Fruit fly (Drosophila melanogaster): ENCODE results near the gene CG14860.

The CG14860 gene

DNA sequence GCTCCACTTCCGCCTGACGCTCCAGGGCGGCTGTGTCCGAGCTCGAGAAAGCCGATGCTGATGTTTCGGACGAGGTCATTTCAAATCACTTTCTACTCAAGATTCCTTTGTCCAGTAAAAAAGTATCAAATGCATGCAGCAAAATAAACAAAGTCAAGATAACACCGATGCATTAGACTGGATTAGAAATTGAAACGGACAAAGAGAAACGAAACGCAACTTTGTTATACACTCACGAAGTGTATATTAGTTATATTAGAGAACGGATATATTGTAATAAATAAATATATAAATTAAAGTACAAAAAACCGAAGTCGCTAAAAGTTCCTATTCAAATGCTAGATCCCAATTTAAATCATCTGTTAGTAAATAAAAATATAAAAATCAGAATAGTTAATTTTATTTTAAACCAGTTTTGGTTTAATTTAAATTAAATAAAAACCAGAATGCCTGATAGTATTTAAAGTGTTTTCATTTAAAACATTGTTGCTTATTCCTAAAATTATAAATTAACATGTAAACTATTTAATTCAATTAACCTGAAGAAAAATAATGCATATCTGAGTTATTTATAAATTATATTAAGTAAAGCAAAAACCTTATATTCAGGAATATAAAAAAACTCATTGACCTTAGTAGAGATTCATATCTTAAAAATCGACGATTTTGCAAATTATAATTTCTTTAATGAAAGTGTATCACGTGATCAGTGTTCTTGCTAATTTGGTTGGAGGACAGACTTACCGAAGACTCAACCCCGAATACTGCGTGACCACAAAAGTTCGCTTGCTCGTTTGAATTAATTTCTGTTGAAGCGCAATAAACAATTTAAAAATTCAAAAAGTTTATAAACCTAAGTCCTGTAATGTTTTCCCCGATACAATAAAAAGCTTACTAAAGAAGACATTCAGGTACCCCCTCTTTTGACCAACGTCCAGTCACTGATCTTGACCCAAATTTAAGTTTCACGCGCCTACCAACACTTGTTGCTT, 497 bp upstream of the CG14860 start, which contains the start of gene Dph2 (continued):
- no peak for TF ChIP-seq nom (GFP tag; optimal IDR thresholded peaks at IDR 0.05)
- peak; percentile 74 for TF ChIP-seq gsb-n (tag; optimal IDR thresholded peaks at IDR 0.05)
- TF ChIP-seq ac (GFP tag; optimal IDR thresholded peaks at IDR 0.05) = no peak
- no peak for TF ChIP-seq CG15479 (GFP tag; optimal IDR thresholded peaks at IDR 0.05)
- TF ChIP-seq Trl (optimal IDR thresholded peaks at IDR 0.05) = no peak
- TF ChIP-seq Trl (GFP tag; optimal IDR thresholded peaks at IDR 0.05) = peak; percentile 20
- TF ChIP-seq emc (GFP tag; optimal IDR thresholded peaks at IDR 0.05) = no peak
- no peak for TF ChIP-seq fd64A (GFP tag; optimal IDR thresholded peaks at IDR 0.05)
- peak; percentile 91 for TF ChIP-seq CG7987 (GFP tag; optimal IDR thresholded peaks at IDR 0.05)
- no peak for TF ChIP-seq lov (optimal IDR thresholded peaks at IDR 0.05)
- TF ChIP-seq lov (GFP tag; IDR thresholded peaks at IDR 0.05) = peak; percentile 58; the same call in 1 of the 3 replicates
- no peak for TF ChIP-seq corto (GFP tag; optimal IDR thresholded peaks at IDR 0.05)
- TF ChIP-seq sima (GFP tag; optimal IDR thresholded peaks at IDR 0.05) = no peak
- no peak for TF ChIP-seq abd-A (tag; optimal IDR thresholded peaks at IDR 0.05)
- peak; percentile 74 for TF ChIP-seq ken (GFP tag; IDR thresholded peaks at IDR 0.05)
- TF ChIP-seq Chrac-16 (GFP tag; optimal IDR thresholded peaks at IDR 0.05) = peak; percentile 40
- TF ChIP-seq Spps (tag; optimal IDR thresholded peaks at IDR 0.05) = peak; percentile 63
- TF ChIP-seq CG10654 (GFP tag; optimal IDR thresholded peaks at IDR 0.05) = peak; percentile 23
- TF ChIP-seq dm (GFP tag; optimal IDR thresholded peaks at IDR 0.05) = peak; percentile 39
- TF ChIP-seq cad (GFP tag; optimal IDR thresholded peaks at IDR 0.05) = peak; percentile 4
- peak; percentile 20 for TF ChIP-seq CG7786 (GFP tag; optimal IDR thresholded peaks at IDR 0.05)
- no peak for TF ChIP-seq CG12219 (GFP tag; optimal IDR thresholded peaks at IDR 0.05)
- peak; percentile 78 for TF ChIP-seq Blimp-1 (GFP tag; optimal IDR thresholded peaks at IDR 0.05)
- TF ChIP-seq Nf-YA (GFP tag; IDR thresholded peaks at IDR 0.05) = peak; percentile 59; the same call in 1 of the 2 replicates
- no peak for TF ChIP-seq eve (GFP tag; optimal IDR thresholded peaks at IDR 0.05)
- TF ChIP-seq tio (GFP tag; optimal IDR thresholded peaks at IDR 0.05) = no peak
- no peak for TF ChIP-seq CG10565 (GFP tag; optimal IDR thresholded peaks at IDR 0.05)
- TF ChIP-seq CG32532 (GFP tag; IDR thresholded peaks at IDR 0.05) = peak; percentile 92
- TF ChIP-seq slou (GFP tag; optimal IDR thresholded peaks at IDR 0.05) = no peak
- TF ChIP-seq CG7372 (GFP tag; IDR thresholded peaks at IDR 0.05) = peak; percentile 77
- no peak for TF ChIP-seq CG12744 (GFP tag; optimal IDR thresholded peaks at IDR 0.05)
- peak; percentile 59; the same call in 1 of the 3 replicates for TF ChIP-seq CG11093 (GFP tag; IDR thresholded peaks at IDR 0.05)
- peak; percentile 100 for TF ChIP-seq CG1603 (tag; optimal IDR thresholded peaks at IDR 0.05)
- peak; percentile 70 for TF ChIP-seq CG15696 (tag; optimal IDR thresholded peaks at IDR 0.05)
- peak; percentile 58 for TF ChIP-seq pzg (GFP tag; optimal IDR thresholded peaks at IDR 0.05)
- TF ChIP-seq bigmax (GFP tag; optimal IDR thresholded peaks at IDR 0.05) = no peak
- no peak for TF ChIP-seq sr (GFP tag; IDR thresholded peaks at IDR 0.05)
- TF ChIP-seq slbo (GFP tag; IDR thresholded peaks at IDR 0.05) = peak; percentile 93
- peak; percentile 81 for TF ChIP-seq CG4730 (GFP tag; IDR thresholded peaks at IDR 0.05)
- TF ChIP-seq Atf6 (GFP tag; IDR thresholded peaks at IDR 0.05) = peak; percentile 66; the same call in 1 of the 2 replicates
- TF ChIP-seq onecut (GFP tag; IDR thresholded peaks at IDR 0.05) = peak; percentile 42
- TF ChIP-seq Meics (GFP tag; optimal IDR thresholded peaks at IDR 0.05) = peak; percentile 80
- no peak for TF ChIP-seq sens-2 (GFP tag; IDR thresholded peaks at IDR 0.05)
- no peak for TF ChIP-seq kay (GFP tag; optimal IDR thresholded peaks at IDR 0.05)
- no peak for TF ChIP-seq btn (GFP tag; optimal IDR thresholded peaks at IDR 0.05)
- TF ChIP-seq CG11504 (tag; optimal IDR thresholded peaks at IDR 0.05) = peak; percentile 87
- peak; percentile 47; the same call in 1 of the 2 replicates for TF ChIP-seq toy (GFP tag; IDR thresholded peaks at IDR 0.05)
- peak; percentile 62 for TF ChIP-seq CG7271 (tag; optimal IDR thresholded peaks at IDR 0.05)
- no peak for TF ChIP-seq CG14965 (GFP tag; optimal IDR thresholded peaks at IDR 0.05; ENCODE audit: borderline replicate concordance)

Measured in whole organism, embryonic.